Worm (Caenorhabditis elegans) whole organism, young adult: Measurements from ENCODE around the gene noca-2.

Experiments used
- B0336.3 ChIP-seq: fragments of 200-800 bp; sonication (Bioruptor generic); IDR thresholded peaks from 2 replicates; pipeline ENCODE4 v1.3.6; 2022; ENCODE audit warnings: missing genetic modification characterization, missing compliant biosample characterization
- C17E4.6 ChIP-seq: fragments of 200-800 bp; sonication (Bioruptor generic); IDR thresholded peaks from 2 replicates; pipeline ENCODE4 v1.3.6; 2022; ENCODE audit warnings: missing genetic modification reagents, missing genetic modification characterization, missing compliant biosample characterization
- Y67H2A.10 ChIP-seq: fragments of 200-800 bp; sonication (Bioruptor generic); conservative IDR thresholded peaks from 2 replicates; pipeline ENCODE4 v1.3.6; 2022; ENCODE audit warnings: missing genetic modification reagents, missing genetic modification characterization, missing compliant biosample characterization
- ama-1 ChIP-seq, 3 experiments: fragments of 150-350 bp in 1 of 3; sonication (generic microtip) in 2 of 3; optimal IDR thresholded peaks; 2 replicates each; lab custom pipeline; 2014 to 2018; ENCODE audit warnings: missing biosample characterization in 2 of 3, missing genetic modification characterization in 2 of 3, missing genetic modification reagents in 2 of 3
- attf-6 ChIP-seq: fragments of 200-800 bp; sonication (Bioruptor generic); IDR thresholded peaks from 2 replicates; pipeline ENCODE4 v1.3.6; 2022; ENCODE audit warnings: missing genetic modification reagents, missing genetic modification characterization, missing compliant biosample characterization
- ceh-100 ChIP-seq: fragments of 200-800 bp; sonication (Bioruptor generic); IDR thresholded peaks from 2 replicates; pipeline ENCODE4 v1.3.6; 2022; ENCODE audit warnings: missing genetic modification reagents, missing genetic modification characterization, missing compliant biosample characterization
- gei-17 ChIP-seq: fragments of 200-800 bp; sonication (Bioruptor generic); optimal IDR thresholded peaks from 2 replicates; lab custom pipeline; 2018; ENCODE audit warnings: mild to moderate bottlenecking, missing genetic modification characterization, missing compliant biosample characterization
- hlh-12 ChIP-seq: sonication (generic microtip); optimal IDR thresholded peaks from 2 replicates; lab custom pipeline; 2016; ENCODE audit warnings: missing genetic modification characterization, missing compliant biosample characterization
- madf-3 ChIP-seq: fragments of 200-800 bp; sonication (Bioruptor generic); IDR thresholded peaks from 2 replicates; pipeline ENCODE4 v1.3.6; 2022; ENCODE audit warnings: missing genetic modification reagents, missing genetic modification characterization, missing compliant biosample characterization
- sea-2 ChIP-seq: fragments of 200-800 bp; sonication (Bioruptor generic); IDR thresholded peaks from 2 replicates; pipeline ENCODE4 v1.3.6; 2022; ENCODE audit warnings: missing genetic modification characterization, missing compliant biosample characterization
- snpc-4 ChIP-seq, 5 experiments: fragments of 150-350 bp in 1 of 5; sonication (generic microtip) in 4 of 5; optimal IDR thresholded peaks; 2 replicates each; lab custom pipeline; 2014 to 2018; ENCODE audit warnings: missing genetic modification characterization in 5 of 5, missing biosample characterization in 3 of 5, antibody characterized with exemption in 2 of 5, mild to moderate bottlenecking in 2 of 5, missing compliant biosample characterization in 2 of 5, missing genotype in 2 of 5, moderate library complexity in 2 of 5, missing genetic modification reagents in 1 of 5
- unc-130 ChIP-seq: sonication (generic microtip); optimal IDR thresholded peaks from 2 replicates; lab custom pipeline; 2016; ENCODE audit warnings: missing genetic modification reagents, missing genetic modification characterization, missing compliant biosample characterization
- unc-62 ChIP-seq: fragments of 150-350 bp; optimal IDR thresholded peaks from 2 replicates; lab custom pipeline; 2014; ENCODE audit warnings: missing biosample characterization, missing genetic modification reagents, missing genetic modification characterization

- no peak for TF ChIP-seq unc-62 (GFP tag; lab: Kevin White, UChicago)
- no peak for TF ChIP-seq hlh-12 (tag; lab: Kevin White, UChicago)
- TF ChIP-seq ceh-100 (GFP tag; lab: Robert Waterston, UW): no peak
- no peak for TF ChIP-seq ama-1 (optimal IDR thresholded peaks at IDR 0.05; lab: Kevin White, UChicago)
- no peak for TF ChIP-seq ama-1 (GFP tag; optimal IDR thresholded peaks at IDR 0.05; lab: Kevin White, UChicago)
- no peak for TF ChIP-seq sea-2 (GFP tag; lab: Robert Waterston, UW)
- no peak for TF ChIP-seq gei-17 (GFP tag; lab: Kevin White, UChicago)
- TF ChIP-seq Y67H2A.10 (GFP tag; lab: Robert Waterston, UW): no peak
- no peak for TF ChIP-seq madf-3 (GFP tag; lab: Robert Waterston, UW)
- TF ChIP-seq unc-130 (GFP tag; lab: Kevin White, UChicago): no peak
- TF ChIP-seq C17E4.6 (GFP tag; lab: Robert Waterston, UW): no peak
- TF ChIP-seq attf-6 (GFP tag; lab: Robert Waterston, UW): no peak
- no peak for TF ChIP-seq snpc-4 (GFP tag; optimal IDR thresholded peaks at IDR 0.05; lab: Kevin White, UChicago)
- no peak for TF ChIP-seq snpc-4 (tag; optimal IDR thresholded peaks at IDR 0.05; lab: Kevin White, UChicago)
- no peak for TF ChIP-seq B0336.3 (GFP tag; lab: Robert Waterston, UW)
These were observed 42.3 kb upstream of the noca-2 start for ce11 chrX:11624621-11625020.
